Worm (Caenorhabditis elegans): ENCODE measurements around the gene skr-14.

skr-14 gene

DNA sequence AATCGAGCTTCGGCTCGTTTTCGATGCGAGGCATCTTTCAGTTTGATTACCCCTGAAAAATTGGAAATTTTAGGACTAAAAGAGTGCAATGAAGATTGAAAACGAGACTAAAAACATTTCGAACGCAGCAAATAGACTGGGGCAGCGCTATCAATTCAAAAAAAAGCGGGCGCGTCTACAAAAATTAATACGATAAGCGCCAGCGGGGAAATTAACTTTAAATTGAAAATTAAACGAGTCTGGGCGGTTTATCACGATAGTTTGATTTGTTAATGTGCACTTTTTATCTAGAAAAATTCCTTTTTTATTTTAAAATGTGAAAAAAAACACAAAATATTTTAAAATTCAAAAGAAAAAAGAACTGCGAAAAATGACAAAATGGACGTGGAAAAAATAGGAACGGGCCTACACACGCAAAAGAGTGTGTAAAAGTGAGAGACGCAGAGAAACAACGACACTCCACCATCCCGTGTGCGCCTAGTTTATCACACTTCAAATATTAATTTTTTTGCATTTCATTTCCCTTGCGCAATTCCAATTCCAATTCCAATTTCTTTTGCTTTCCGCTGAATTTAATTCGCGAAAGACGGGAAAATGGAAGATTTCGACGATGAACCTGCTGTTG, 50.0 kb downstream of the skr-14 start, which contains the start of the genes gmpr-1 and fipp-1:
TSS of gene gmpr-1 (minus strand) at position 75 of the 625 bp plus-strand sequence.
TSS of gene fipp-1 (plus strand) at position 499 of the 625 bp plus-strand sequence.
- TF ChIP-seq aly-1 (tag; optimal IDR thresholded peaks at IDR 0.05) = no peak
- no peak for TF ChIP-seq tbx-11 (GFP tag; IDR thresholded peaks at IDR 0.05)
- no peak for TF ChIP-seq tra-4 (tag; optimal IDR thresholded peaks at IDR 0.05)
- TF ChIP-seq scrt-1 (GFP tag; IDR thresholded peaks at IDR 0.05) = no peak
- TF ChIP-seq ets-7 (tag; optimal IDR thresholded peaks at IDR 0.05) = no peak
- no peak for TF ChIP-seq ama-1 (optimal IDR thresholded peaks at IDR 0.05)
- no peak for TF ChIP-seq flt-1 (GFP tag; IDR thresholded peaks at IDR 0.05)
- TF ChIP-seq hmg-4 (GFP tag; optimal IDR thresholded peaks at IDR 0.05) = no peak
- TF ChIP-seq ceh-36 (tag; optimal IDR thresholded peaks at IDR 0.05) = no peak
- TF ChIP-seq hmbx-1 (tag; optimal IDR thresholded peaks at IDR 0.05) = no peak
- TF ChIP-seq pes-1 (GFP tag; IDR thresholded peaks at IDR 0.05) = no peak
- TF ChIP-seq tbx-37 (GFP tag; conservative IDR thresholded peaks at IDR 0.05) = no peak
- TF ChIP-seq sea-1 (GFP tag; conservative IDR thresholded peaks at IDR 0.05) = no peak
- TF ChIP-seq F13C5.2 (tag; optimal IDR thresholded peaks at IDR 0.05) = no peak
- TF ChIP-seq ceh-13 (GFP tag; optimal IDR thresholded peaks at IDR 0.05) = no peak
- no peak for TF ChIP-seq hnd-1 (tag; optimal IDR thresholded peaks at IDR 0.05)

Measured in whole organism, early embryonic.